Fruit fly (Drosophila melanogaster) whole organism, wandering third instar larva: ENCODE results near the gene CG9525.

Experiments used
- Abd-B ChIP-seq: fragments of >200 bp; optimal IDR thresholded peaks from 2 replicates; lab custom pipeline; 2017; ENCODE audit warnings: missing biosample characterization, missing genetic modification characterization
- CG32264 ChIP-seq: fragments of 200-800 bp; sonication (Bioruptor generic); optimal IDR thresholded peaks from 2 replicates; lab custom pipeline; 2016; ENCODE audit warnings: missing biosample characterization, missing genetic modification characterization
- CG9705 ChIP-seq: fragments of 200-800 bp; sonication (Bioruptor generic); optimal IDR thresholded peaks from 2 replicates; lab custom pipeline; 2018; ENCODE audit warnings: missing biosample characterization, mild to moderate bottlenecking, missing genetic modification characterization
- CrebA ChIP-seq: fragments of 200-800 bp; sonication (Bioruptor generic); optimal IDR thresholded peaks from 2 replicates; lab custom pipeline; 2016; ENCODE audit warnings: missing biosample characterization, mild to moderate bottlenecking, missing genetic modification characterization, borderline replicate concordance
- Dfd ChIP-seq: fragments of >200 bp; optimal IDR thresholded peaks from 2 replicates; lab custom pipeline; 2017; ENCODE audit warnings: missing biosample characterization, missing genetic modification characterization
- Dif ChIP-seq: fragments of 200-275, 200-300 bp; sonication (Bioruptor generic); optimal IDR thresholded peaks from 2 replicates; lab custom pipeline; 2018; ENCODE audit warnings: missing biosample characterization, missing genetic modification characterization; ENCODE audit not compliant: partially characterized antibody
- GATAd ChIP-seq: sonication (Bioruptor generic); optimal IDR thresholded peaks from 2 replicates; lab custom pipeline; 2016; ENCODE audit warnings: missing biosample characterization, missing genetic modification characterization
- HLH106 ChIP-seq: fragments of 200-800 bp; optimal IDR thresholded peaks from 3 replicates; lab custom pipeline; 2019; ENCODE audit warnings: missing biosample characterization, mild to moderate bottlenecking, missing genetic modification characterization, moderate library complexity
- Hnf4 ChIP-seq: fragments of 200-800 bp; sonication (Bioruptor generic); optimal IDR thresholded peaks from 2 replicates; lab custom pipeline; 2016; ENCODE audit warnings: missing biosample characterization, mild to moderate bottlenecking, missing genetic modification characterization
- Hr78 ChIP-seq: fragments of >200 bp; optimal IDR thresholded peaks from 2 replicates; lab custom pipeline; 2017; ENCODE audit warnings: missing biosample characterization, missing genetic modification characterization
- Hr83 ChIP-seq: fragments of 200-300 bp; sonication (Bioruptor generic); optimal IDR thresholded peaks from 2 replicates; lab custom pipeline; 2016; ENCODE audit warnings: missing biosample characterization, mild to moderate bottlenecking, missing genetic modification characterization, moderate library complexity; ENCODE audit not compliant: poor library complexity, severe bottlenecking
- Jra ChIP-seq: sonication (Bioruptor generic); optimal IDR thresholded peaks from 2 replicates; lab custom pipeline; 2016; ENCODE audit warnings: missing biosample characterization, missing genetic modification characterization
- Mio ChIP-seq: sonication (Bioruptor generic); optimal IDR thresholded peaks from 2 replicates; lab custom pipeline; 2016; ENCODE audit warnings: missing biosample characterization, missing genetic modification characterization
- Myc ChIP-seq: fragments of >200 bp; optimal IDR thresholded peaks from 2 replicates; lab custom pipeline; 2017
- N ChIP-seq: fragments of >200 bp; optimal IDR thresholded peaks from 2 replicates; lab custom pipeline; 2018; ENCODE audit warnings: missing biosample characterization, missing external identifiers, missing genetic modification characterization
- OdsH ChIP-seq: fragments of 200-800 bp; sonication (Bioruptor generic); optimal IDR thresholded peaks from 2 replicates; lab custom pipeline; 2016; ENCODE audit warnings: missing biosample characterization, mild to moderate bottlenecking, missing genetic modification characterization
- Rel ChIP-seq, 2 experiments: fragments of 200-800 bp; sonication (Bioruptor generic) in 1 of 2; optimal IDR thresholded peaks; 2 replicates in 1 of 2; 3 replicates in 1 of 2; lab custom pipeline; 2016 to 2019; ENCODE audit warnings: mild to moderate bottlenecking in 2 of 2, missing biosample characterization in 2 of 2, missing genetic modification characterization in 2 of 2, moderate library complexity in 1 of 2
- Sp1 ChIP-seq: fragments of 200-800 bp; sonication (Bioruptor generic); optimal IDR thresholded peaks from 3 replicates; lab custom pipeline; 2019; ENCODE audit warnings: missing biosample characterization, mild to moderate bottlenecking, missing genetic modification characterization, moderate library complexity
- Vsx2 ChIP-seq: fragments of 200-300, 225-300 bp; sonication (Bioruptor generic); optimal IDR thresholded peaks from 2 replicates; lab custom pipeline; 2018; ENCODE audit warnings: missing biosample characterization, missing genetic modification characterization; ENCODE audit not compliant: partially characterized antibody
- br ChIP-seq: fragments of 200-800 bp; sonication (Bioruptor generic); optimal IDR thresholded peaks from 2 replicates; lab custom pipeline; 2016; ENCODE audit warnings: missing biosample characterization, missing genetic modification characterization
- brk ChIP-seq: fragments of 200-800 bp; sonication (Bioruptor generic); optimal IDR thresholded peaks from 2 replicates; lab custom pipeline; 2016; ENCODE audit warnings: missing biosample characterization, mild to moderate bottlenecking, missing genetic modification characterization
- dl ChIP-seq, 2 experiments: fragments of 175-275, 200-275 bp in 1 of 2; fragments of 200-275 bp in 1 of 2; sonication (Bioruptor generic); optimal IDR thresholded peaks; lab custom pipeline; 2018; ENCODE audit warnings: mild to moderate bottlenecking in 2 of 2, missing biosample characterization in 2 of 2, missing genetic modification characterization in 2 of 2, moderate library complexity in 2 of 2; ENCODE audit not compliant: partially characterized antibody in 2 of 2, insufficient read depth in 1 of 2
- dmrt93B ChIP-seq: fragments of 200-800 bp; sonication (Bioruptor generic); optimal IDR thresholded peaks from 2 replicates; lab custom pipeline; 2018; ENCODE audit warnings: missing biosample characterization, mild to moderate bottlenecking, missing genetic modification characterization
- dsf ChIP-seq: sonication (Bioruptor generic); optimal IDR thresholded peaks from 2 replicates; lab custom pipeline; 2016; ENCODE audit warnings: missing biosample characterization, missing genetic modification characterization, borderline replicate concordance
- ey ChIP-seq: fragments of 200-800 bp; sonication (Bioruptor generic); optimal IDR thresholded peaks from 2 replicates; lab custom pipeline; 2016; ENCODE audit warnings: missing biosample characterization, missing genetic modification characterization
- foxo ChIP-seq, 2 experiments: fragments of 200-800 bp; sonication (Bioruptor generic); optimal IDR thresholded peaks; 2 replicates in 1 of 2; 3 replicates in 1 of 2; lab custom pipeline; 2016 to 2017; ENCODE audit warnings: missing biosample characterization in 2 of 2, missing genetic modification characterization in 2 of 2
- fru ChIP-seq: fragments of 200-800 bp; sonication (Bioruptor generic); optimal IDR thresholded peaks from 3 replicates; lab custom pipeline; 2016; ENCODE audit warnings: missing biosample characterization, mild to moderate bottlenecking, missing genetic modification characterization
- h ChIP-seq: fragments of 200-800 bp; sonication (Bioruptor generic); optimal IDR thresholded peaks from 3 replicates; lab custom pipeline; 2016; ENCODE audit warnings: missing biosample characterization, mild to moderate bottlenecking, missing genetic modification characterization
- jim ChIP-seq: fragments of 175-275, 200-325 bp; sonication (Bioruptor generic); optimal IDR thresholded peaks from 2 replicates; lab custom pipeline; 2016; ENCODE audit warnings: missing biosample characterization, mild to moderate bottlenecking, missing genetic modification characterization
- lola ChIP-seq: fragments of >200 bp; optimal IDR thresholded peaks from 2 replicates; lab custom pipeline; 2017; ENCODE audit warnings: missing biosample characterization, missing genetic modification characterization
- pan ChIP-seq: fragments of >200 bp; optimal IDR thresholded peaks from 2 replicates; lab custom pipeline; 2017
- psq ChIP-seq: fragments of 200-800 bp; sonication (Bioruptor generic); optimal IDR thresholded peaks from 3 replicates; lab custom pipeline; 2017; ENCODE audit warnings: missing biosample characterization, mild to moderate bottlenecking, missing genetic modification characterization, moderate library complexity
- rgr ChIP-seq: fragments of 200-800 bp; sonication (Bioruptor generic); optimal IDR thresholded peaks from 3 replicates; lab custom pipeline; 2016; ENCODE audit warnings: missing biosample characterization, mild to moderate bottlenecking, missing genetic modification characterization
- sage ChIP-seq: fragments of 200-800 bp; sonication (Bioruptor generic); optimal IDR thresholded peaks from 2 replicates; lab custom pipeline; 2016; ENCODE audit warnings: missing biosample characterization, mild to moderate bottlenecking, missing genetic modification characterization
- sv ChIP-seq: fragments of 200-800 bp; sonication (Bioruptor generic); optimal IDR thresholded peaks from 3 replicates; lab custom pipeline; 2016; ENCODE audit warnings: missing biosample characterization, missing genetic modification characterization
- tai ChIP-seq: sonication (Bioruptor generic); optimal IDR thresholded peaks from 2 replicates; lab custom pipeline; 2016; ENCODE audit warnings: missing biosample characterization, missing genetic modification characterization
- usp ChIP-seq: fragments of >200 bp; optimal IDR thresholded peaks from 2 replicates; lab custom pipeline; 2017; ENCODE audit warnings: missing biosample characterization, missing genetic modification characterization
- woc ChIP-seq: sonication (Bioruptor generic); optimal IDR thresholded peaks from 2 replicates; lab custom pipeline; 2016; ENCODE audit warnings: missing biosample characterization, mild to moderate bottlenecking, missing genetic modification characterization

The CG9525 gene

DNA sequence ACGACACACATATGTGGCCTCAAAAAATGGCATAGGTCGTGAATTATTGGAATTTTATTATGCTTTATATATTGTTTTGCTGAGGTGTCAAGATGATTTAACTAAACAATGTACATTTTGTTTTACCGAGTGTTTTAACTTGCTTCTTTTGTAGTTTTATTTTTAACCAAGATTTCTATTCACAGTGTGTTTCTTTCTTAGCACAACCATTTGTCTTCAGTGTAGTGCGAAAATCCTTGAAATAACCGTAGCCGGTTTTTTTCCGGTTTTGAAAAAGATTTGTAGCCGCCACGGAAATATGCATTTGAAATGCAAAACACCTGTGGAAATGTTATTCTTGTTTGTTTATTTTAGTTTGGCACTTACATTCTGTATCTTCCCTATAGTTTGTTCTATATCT is 5.0 kb downstream of the CG9525 start:
- TF ChIP-seq usp (GFP tag; lab: Kevin White, UChicago) (no peak), Rel (GFP tag; optimal IDR thresholded peaks at IDR 0.05; lab: Kevin White, UChicago) (no peak), Rel (tag; optimal IDR thresholded peaks at IDR 0.05; lab: Kevin White, UChicago) (no peak)

DNA sequence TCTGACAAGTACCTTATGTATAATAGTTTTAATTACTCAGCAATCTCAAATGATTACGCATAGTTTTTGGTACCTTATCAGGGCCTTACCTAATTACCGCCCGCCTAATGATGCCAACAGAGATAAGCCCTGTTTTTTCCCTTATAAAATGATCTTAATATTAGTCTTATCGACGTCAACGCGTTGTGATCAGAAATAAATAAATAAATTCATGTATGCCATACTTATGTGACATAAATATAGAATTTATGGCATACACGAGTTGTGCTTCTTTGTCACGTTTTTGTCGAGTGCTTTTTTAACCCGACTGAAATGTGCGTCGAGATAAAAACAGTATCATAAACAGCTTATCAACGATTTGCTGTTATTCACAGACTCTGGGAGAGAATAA is 5.8 kb downstream of the CG9525 start:
- TF ChIP-seq Rel (GFP tag; optimal IDR thresholded peaks at IDR 0.05; lab: Kevin White, UChicago): no peak
- TF ChIP-seq Rel (tag; optimal IDR thresholded peaks at IDR 0.05; lab: Kevin White, UChicago): peak; percentile 16
- TF ChIP-seq dl (GFP tag; optimal IDR thresholded peaks at IDR 0.05; lab: Kevin White, UChicago; ENCODE audit: insufficient read depth in 1 of 2, partially characterized antibody in 2 of 2): no peak
- no peak for TF ChIP-seq lola (GFP tag; lab: Kevin White, UChicago)

dm6 chr2L:8955597-8956335 is 6.4 kb downstream of the CG9525 start:
- no peak for TF ChIP-seq lola (GFP tag; lab: Kevin White, UChicago)
- TF ChIP-seq br (GFP tag; lab: Kevin White, UChicago): no peak
- TF ChIP-seq pan (lab: Kevin White, UChicago): no peak
- no peak for TF ChIP-seq sv
- no peak for TF ChIP-seq dmrt93B (GFP tag; lab: Kevin White, UChicago)
- no peak for TF ChIP-seq Sp1 (GFP tag; lab: Kevin White, UChicago)
- TF ChIP-seq Hr78 (GFP tag; lab: Kevin White, UChicago): no peak
- TF ChIP-seq woc: no peak
- TF ChIP-seq, all 38 proteins: peak for 0

- TF ChIP-seq dsf (GFP tag; lab: Kevin White, UChicago) (no peak), CG9705 (GFP tag; lab: Kevin White, UChicago) (no peak), dmrt93B (GFP tag; lab: Kevin White, UChicago) (no peak), Dif (peak; percentile 81), N (GFP tag; lab: Kevin White, UChicago) (no peak), usp (GFP tag; lab: Kevin White, UChicago) (no peak), dl (GFP tag; optimal IDR thresholded peaks at IDR 0.05; lab: Kevin White, UChicago; ENCODE audit: insufficient read depth in 1 of 2, partially characterized antibody in 2 of 2) (no peak), CrebA (GFP tag; lab: Kevin White, UChicago) (peak; percentile 79), Rel (GFP tag; optimal IDR thresholded peaks at IDR 0.05; lab: Kevin White, UChicago) (no peak), Rel (tag; optimal IDR thresholded peaks at IDR 0.05; lab: Kevin White, UChicago) (no peak), brk (GFP tag; lab: Kevin White, UChicago) (no peak), h (GFP tag; lab: Kevin White, UChicago) (peak; percentile 75), Myc (lab: Kevin White, UChicago) (no peak), Hr83 (GFP tag; lab: Kevin White, UChicago) (no peak), Hnf4 (peak; percentile 4), Dfd (GFP tag; lab: Kevin White, UChicago) (no peak), Mio (no peak), fru (GFP tag; lab: Kevin White, UChicago) (peak; percentile 71), Abd-B (GFP tag; lab: Kevin White, UChicago) (no peak), sage (GFP tag; lab: Kevin White, UChicago) (no peak), Sp1 (GFP tag; lab: Kevin White, UChicago) (peak; percentile 68), tai (GFP tag; lab: Kevin White, UChicago) (peak; percentile 25), ey (peak; percentile 70), Jra (GFP tag; lab: Kevin White, UChicago) (no peak), woc (peak; percentile 48), psq (GFP tag; lab: Kevin White, UChicago) (peak; percentile 48), OdsH (GFP tag; lab: Kevin White, UChicago) (peak; percentile 67), lola (GFP tag; lab: Kevin White, UChicago) (no peak), Hr78 (GFP tag; lab: Kevin White, UChicago) (no peak), CG32264 (GFP tag; lab: Kevin White, UChicago) (no peak), jim (GFP tag; lab: Kevin White, UChicago) (no peak), Vsx2 (GFP tag; lab: Kevin White, UChicago) (peak; percentile 49), sv (no peak), HLH106 (tag; lab: Kevin White, UChicago) (peak; percentile 45), foxo (GFP tag; optimal IDR thresholded peaks at IDR 0.05; lab: Kevin White, UChicago) (peak in 1 of 2 experiments; percentile 76), pan (lab: Kevin White, UChicago) (no peak), br (GFP tag; lab: Kevin White, UChicago) (peak; percentile 68), GATAd (no peak), rgr (peak; percentile 74)
Observed at dm6 chr2L:8952194-8953037, 9.7 kb downstream of the CG9525 start.
